Worm (Caenorhabditis elegans) whole organism, mixed stage, embryonic: ENCODE measurements around the gene nhr-235.

Experiments used
- elt-3 ChIP-seq: fragments of 150-350 bp; optimal IDR thresholded peaks from 2 replicates; lab custom pipeline; 2014; ENCODE audit warnings: missing biosample characterization, missing genetic modification characterization
- ham-2 ChIP-seq: fragments of 200-800 bp; sonication (Bioruptor generic); optimal IDR thresholded peaks from 2 replicates; lab custom pipeline; 2018; ENCODE audit warnings: mild to moderate bottlenecking, missing genetic modification characterization, missing compliant biosample characterization
- lin-13 ChIP-seq: fragments of 150-350 bp; optimal IDR thresholded peaks from 2 replicates; lab custom pipeline; 2014; ENCODE audit warnings: missing biosample characterization, missing genetic modification characterization
- nhr-237 ChIP-seq: fragments of 150-350 bp; optimal IDR thresholded peaks from 2 replicates; lab custom pipeline; 2014; ENCODE audit warnings: missing biosample characterization, missing genetic modification characterization
- snpc-4 ChIP-seq: fragments of 150-350 bp; optimal IDR thresholded peaks from 2 replicates; lab custom pipeline; 2014; ENCODE audit warnings: missing biosample characterization, missing genetic modification characterization
- unc-39 ChIP-seq: fragments of 150-350 bp; optimal IDR thresholded peaks from 2 replicates; lab custom pipeline; 2014; ENCODE audit warnings: missing biosample characterization, missing genetic modification characterization
- ztf-11 ChIP-seq: fragments of 150-350 bp; optimal IDR thresholded peaks from 2 replicates; lab custom pipeline; 2014; ENCODE audit warnings: missing biosample characterization, missing genetic modification characterization

- TF ChIP-seq lin-13 (tag; lab: Kevin White, UChicago) = no peak
- TF ChIP-seq snpc-4 (tag; lab: Kevin White, UChicago) = no peak
- TF ChIP-seq unc-39 (tag; lab: Kevin White, UChicago) = no peak
- TF ChIP-seq nhr-237 (tag; lab: Kevin White, UChicago) = no peak
- TF ChIP-seq ham-2 = no peak
- no peak for TF ChIP-seq ztf-11 (tag; lab: Kevin White, UChicago)
- TF ChIP-seq elt-3 (tag; lab: Kevin White, UChicago) = no peak
Measured at ce11 chrII:12617586-12617985, 22.9 kb upstream of the nhr-235 start, which contains the start of gene nspe-3.
